Fruit fly (Drosophila melanogaster) whole organism, embryonic: ENCODE results near the gene CG12674.

ENCODE experiments used
- Abd-B ChIP-seq: fragments of 200-800 bp; sonication (Bioruptor generic); optimal IDR thresholded peaks from 2 replicates; lab custom pipeline; 2018; ENCODE audit warnings: missing biosample characterization, mild to moderate bottlenecking, missing genetic modification characterization, moderate library complexity
- Asciz ChIP-seq: fragments of 200-800 bp; sonication (Bioruptor generic); optimal IDR thresholded peaks from 2 replicates; lab custom pipeline; 2017; ENCODE audit warnings: missing biosample characterization, mild to moderate bottlenecking, missing genetic modification characterization, missing genetic modification reagents
- Atf6 ChIP-seq: fragments of 200-800 bp; sonication (Bioruptor generic); IDR thresholded peaks from 2 replicates; pipeline ENCODE4 v1.3.6; 2022; ENCODE audit warnings: missing biosample characterization, missing genetic modification characterization
- Bdp1 ChIP-seq: fragments of 200-800 bp; sonication (Bioruptor generic); optimal IDR thresholded peaks from 3 replicates; lab custom pipeline; 2016; ENCODE audit warnings: missing biosample characterization, missing genetic modification characterization
- CG10274 ChIP-seq: fragments of 200-800 bp; sonication (Bioruptor generic); optimal IDR thresholded peaks from 3 replicates; lab custom pipeline; 2017; ENCODE audit warnings: missing biosample characterization, mild to moderate bottlenecking, missing genetic modification characterization
- CG11247 ChIP-seq: fragments of 200-800 bp; sonication (Bioruptor generic); IDR thresholded peaks from 2 replicates; pipeline ENCODE4 v1.3.6; 2022; ENCODE audit warnings: missing biosample characterization, missing genetic modification characterization
- CG12104 ChIP-seq: fragments of 200-800 bp; sonication (Bioruptor generic); optimal IDR thresholded peaks from 3 replicates; lab custom pipeline; 2016; ENCODE audit warnings: missing biosample characterization, missing genetic modification characterization
- CG14965 ChIP-seq: fragments of 200-800 bp; sonication (Bioruptor generic); optimal IDR thresholded peaks from 2 replicates; lab custom pipeline; 2016; ENCODE audit warnings: missing biosample characterization, missing genetic modification characterization, borderline replicate concordance
- CG15011 ChIP-seq: fragments of 200-800 bp; sonication (Bioruptor generic); optimal IDR thresholded peaks from 3 replicates; lab custom pipeline; 2018; ENCODE audit warnings: missing biosample characterization, mild to moderate bottlenecking, missing genetic modification characterization
- CG15269 ChIP-seq: fragments of 200-800 bp; sonication (Bioruptor generic); optimal IDR thresholded peaks from 2 replicates; lab custom pipeline; 2018; ENCODE audit warnings: missing biosample characterization, mild to moderate bottlenecking, missing genetic modification characterization, moderate library complexity
- CG17912 ChIP-seq: fragments of 200-800 bp; sonication (Bioruptor generic); optimal IDR thresholded peaks from 2 replicates; lab custom pipeline; 2018; ENCODE audit warnings: missing biosample characterization, mild to moderate bottlenecking, missing genetic modification characterization
- CG18262 ChIP-seq: fragments of 200-800 bp; optimal IDR thresholded peaks from 3 replicates; lab custom pipeline; 2019; ENCODE audit warnings: missing biosample characterization, mild to moderate bottlenecking, missing genetic modification characterization, moderate library complexity
- CG18619 ChIP-seq: fragments of 200-800 bp; sonication (Bioruptor generic); optimal IDR thresholded peaks from 3 replicates; lab custom pipeline; 2017; ENCODE audit warnings: missing biosample characterization, mild to moderate bottlenecking, missing genetic modification characterization
- CG31441 ChIP-seq: fragments of 200-800 bp; sonication (Bioruptor generic); IDR thresholded peaks from 2 replicates; pipeline ENCODE4 v1.3.6; 2022; ENCODE audit warnings: missing biosample characterization, missing genetic modification characterization
- CG32532 ChIP-seq: fragments of 200-800 bp; sonication (Bioruptor generic); IDR thresholded peaks from 2 replicates; pipeline ENCODE4 v1.3.6; 2022; ENCODE audit warnings: missing biosample characterization, missing genetic modification characterization
- CG33213 ChIP-seq: fragments of 200-800 bp; sonication (Bioruptor generic); optimal IDR thresholded peaks from 3 replicates; lab custom pipeline; 2016; ENCODE audit warnings: missing biosample characterization, missing genetic modification characterization
- CG34224 ChIP-seq: fragments of 200-800 bp; sonication (Bioruptor generic); IDR thresholded peaks from 3 replicates; pipeline ENCODE4 v1.3.6; 2022; ENCODE audit warnings: missing biosample characterization, missing genetic modification characterization; ENCODE audit not compliant: partially characterized antibody
- CG42726 ChIP-seq: fragments of 200-800 bp; sonication (Bioruptor generic); IDR thresholded peaks from 2 replicates; pipeline ENCODE4 v1.3.6; 2022; ENCODE audit warnings: missing biosample characterization, missing genetic modification characterization; ENCODE audit not compliant: partially characterized antibody
- CG5245 ChIP-seq: fragments of 200-800 bp; sonication (Bioruptor generic); optimal IDR thresholded peaks from 3 replicates; lab custom pipeline; 2016; ENCODE audit warnings: missing biosample characterization, missing genetic modification characterization
- CG7357 ChIP-seq: fragments of 200-800 bp; sonication (Bioruptor generic); IDR thresholded peaks from 3 replicates; pipeline ENCODE4 v1.3.6; 2022; ENCODE audit warnings: missing biosample characterization, missing genetic modification characterization
- CG8388 ChIP-seq: fragments of 200-800 bp; sonication (Bioruptor generic); optimal IDR thresholded peaks from 2 replicates; lab custom pipeline; 2019; ENCODE audit warnings: missing biosample characterization, mild to moderate bottlenecking, missing genetic modification characterization, moderate library complexity
- CG9215 ChIP-seq: fragments of 200-800 bp; sonication (Bioruptor generic); IDR thresholded peaks from 2 replicates; pipeline ENCODE4 v1.3.6; 2022; ENCODE audit warnings: missing biosample characterization, missing genetic modification characterization
- Dip2 ChIP-seq: fragments of 200-800 bp; sonication (Bioruptor generic); IDR thresholded peaks from 2 replicates; pipeline ENCODE4 v1.3.6; 2022; ENCODE audit warnings: missing biosample characterization, missing genetic modification characterization
- Dip3 ChIP-seq: fragments of 200-800 bp; sonication (Bioruptor generic); optimal IDR thresholded peaks from 3 replicates; lab custom pipeline; 2016; ENCODE audit warnings: missing biosample characterization, missing genetic modification characterization
- Doc3 ChIP-seq: fragments of 200-800 bp; sonication (Bioruptor generic); IDR thresholded peaks from 3 replicates; pipeline ENCODE4 v1.3.6; 2022; ENCODE audit warnings: missing biosample characterization, missing genetic modification characterization; ENCODE audit not compliant: partially characterized antibody
- Dref ChIP-seq: fragments of 200-800 bp; sonication (Bioruptor generic); IDR thresholded peaks from 2 replicates; pipeline ENCODE4 v1.3.6; 2022; ENCODE audit warnings: missing biosample characterization, missing genetic modification characterization
- Fer3 ChIP-seq: fragments of 200-800 bp; sonication (Bioruptor generic); optimal IDR thresholded peaks from 2 replicates; lab custom pipeline; 2018; ENCODE audit warnings: missing biosample characterization, mild to moderate bottlenecking, missing genetic modification characterization, moderate library complexity
- HHEX ChIP-seq: fragments of 200-800 bp; sonication (Bioruptor generic); optimal IDR thresholded peaks from 3 replicates; lab custom pipeline; 2017; ENCODE audit warnings: missing biosample characterization, mild to moderate bottlenecking, missing genetic modification characterization, missing genetic modification reagents
- Lpt ChIP-seq: fragments of >200 bp; optimal IDR thresholded peaks from 2 replicates; lab custom pipeline; 2018; ENCODE audit warnings: missing biosample characterization, missing genetic modification characterization
- MESR4 ChIP-seq: fragments of 200-800 bp; sonication (Bioruptor generic); optimal IDR thresholded peaks from 2 replicates; lab custom pipeline; 2018; ENCODE audit warnings: missing biosample characterization, mild to moderate bottlenecking, missing genetic modification characterization, moderate library complexity
- Myb ChIP-seq: fragments of 200-800 bp; sonication (Bioruptor generic); optimal IDR thresholded peaks from 2 replicates; lab custom pipeline; 2016; ENCODE audit warnings: missing biosample characterization, missing genetic modification characterization
- NC2β ChIP-seq: fragments of 200-800 bp; sonication (Bioruptor generic); optimal IDR thresholded peaks from 2 replicates; lab custom pipeline; 2016; ENCODE audit warnings: missing biosample characterization, missing genetic modification characterization
- Ravus ChIP-seq: fragments of 200-800 bp; sonication (Bioruptor generic); IDR thresholded peaks from 2 replicates; pipeline ENCODE4 v1.3.6; 2022; ENCODE audit warnings: missing biosample characterization, missing genetic modification characterization
- Sin3A ChIP-seq: fragments of >200 bp; optimal IDR thresholded peaks from 2 replicates; lab custom pipeline; 2018
- aop ChIP-seq: fragments of 200-800 bp; sonication (Bioruptor generic); IDR thresholded peaks from 2 replicates; pipeline ENCODE4 v1.3.6; 2022; ENCODE audit warnings: missing biosample characterization, missing genetic modification characterization
- br ChIP-seq: fragments of >200 bp; optimal IDR thresholded peaks from 2 replicates; lab custom pipeline; 2017
- da ChIP-seq: fragments of 200-800 bp; sonication (Bioruptor generic); optimal IDR thresholded peaks from 2 replicates; lab custom pipeline; 2016; ENCODE audit warnings: missing biosample characterization, missing genetic modification characterization
- dmrt11E ChIP-seq: fragments of 200-800 bp; sonication (Bioruptor generic); optimal IDR thresholded peaks from 3 replicates; lab custom pipeline; 2018; ENCODE audit warnings: missing biosample characterization, mild to moderate bottlenecking, missing genetic modification characterization, moderate library complexity
- ems ChIP-seq: fragments of 200-800 bp; sonication (Bioruptor generic); optimal IDR thresholded peaks from 3 replicates; lab custom pipeline; 2016; ENCODE audit warnings: missing biosample characterization, missing genetic modification characterization
- eyg ChIP-seq: fragments of 200-800 bp; sonication (Bioruptor generic); optimal IDR thresholded peaks from 3 replicates; lab custom pipeline; 2016; ENCODE audit warnings: missing biosample characterization, missing genetic modification characterization
- fd102C ChIP-seq: fragments of 200-800 bp; sonication (Bioruptor generic); optimal IDR thresholded peaks from 2 replicates; lab custom pipeline; 2018; ENCODE audit warnings: missing biosample characterization, mild to moderate bottlenecking, missing genetic modification characterization, moderate library complexity
- gt ChIP-seq: fragments of 200-800 bp; sonication (Bioruptor generic); IDR thresholded peaks from 2 replicates; pipeline ENCODE4 v1.3.6; 2022; ENCODE audit warnings: missing biosample characterization, missing genetic modification characterization
- hbn ChIP-seq: fragments of 200-800 bp; sonication (Bioruptor generic); IDR thresholded peaks from 2 replicates; pipeline ENCODE4 v1.3.6; 2022; ENCODE audit warnings: missing biosample characterization, missing genetic modification characterization; ENCODE audit not compliant: partially characterized antibody
- klu ChIP-seq: fragments of 200-800 bp; sonication (Bioruptor generic); IDR thresholded peaks from 2 replicates; pipeline ENCODE4 v1.3.6; 2022; ENCODE audit warnings: missing biosample characterization, missing genetic modification characterization
- lmd ChIP-seq: fragments of 200-800 bp; sonication (Bioruptor generic); IDR thresholded peaks from 2 replicates; pipeline ENCODE4 v1.3.6; 2022; ENCODE audit warnings: missing biosample characterization, missing genetic modification characterization
- maf-S ChIP-seq: fragments of 200-800 bp; sonication (Bioruptor generic); optimal IDR thresholded peaks from 2 replicates; lab custom pipeline; 2016; ENCODE audit warnings: missing biosample characterization, missing genetic modification characterization
- prd ChIP-seq, 3 experiments: fragments of >200 bp in 2 of 3; fragments of 200-800 bp in 1 of 3; sonication (Bioruptor generic) in 1 of 3; optimal IDR thresholded peaks in 2 of 3; IDR thresholded peaks in 1 of 3; 2 replicates in 2 of 3; 3 replicates in 1 of 3; pipeline versions ENCODE4 v1.3.6 to Lab custom; 2017 to 2022; ENCODE audit warnings: missing biosample characterization in 1 of 3, missing genetic modification characterization in 1 of 3
- slbo ChIP-seq: fragments of 200-800 bp; sonication (Bioruptor generic); IDR thresholded peaks from 2 replicates; pipeline ENCODE4 v1.3.6; 2022; ENCODE audit warnings: missing biosample characterization, missing genetic modification characterization
- tio ChIP-seq: fragments of 200-800 bp; sonication (Bioruptor generic); optimal IDR thresholded peaks from 2 replicates; lab custom pipeline; 2017; ENCODE audit warnings: missing biosample characterization, missing genetic modification characterization, inconsistent platforms
- trem ChIP-seq: fragments of 200-800 bp; optimal IDR thresholded peaks from 3 replicates; lab custom pipeline; 2019; ENCODE audit warnings: missing biosample characterization, mild to moderate bottlenecking, missing genetic modification characterization, moderate library complexity

The CG12674 gene

dm6 chr2L:2054289-2054688, 25.4 kb upstream of the CG12674 start, which contains the start of gene Or22c:
TSS of gene Or22c (plus strand) at chr2L:2054589.
- TF ChIP-seq CG42726 (GFP tag; lab: Robert Waterston, UW) (no peak), ems (GFP tag; lab: Kevin White, UChicago) (no peak), Bdp1 (GFP tag; lab: Kevin White, UChicago) (no peak), trem (tag; lab: Kevin White, UChicago) (no peak), CG33213 (no peak), Dip3 (GFP tag; lab: Kevin White, UChicago) (no peak), Dip2 (GFP tag; lab: Robert Waterston, UW) (no peak), Lpt (GFP tag; lab: Kevin White, UChicago) (no peak), Myb (GFP tag; lab: Kevin White, UChicago) (no peak), CG17912 (GFP tag; lab: Kevin White, UChicago) (no peak), CG18262 (no peak), br (lab: Kevin White, UChicago) (no peak), gt (GFP tag; lab: Robert Waterston, UW) (no peak), Dref (no peak), eyg (GFP tag; lab: Kevin White, UChicago) (no peak), fd102C (GFP tag; lab: Kevin White, UChicago) (no peak)

- TF ChIP-seq CG12104 (GFP tag; lab: Kevin White, UChicago) (no peak), CG34224 (GFP tag; lab: Robert Waterston, UW) (no peak), klu (no peak), HHEX (GFP tag; lab: Kevin White, UChicago) (no peak), prd (optimal IDR thresholded peaks at IDR 0.05; lab: Kevin White, UChicago) (no peak), prd (GFP tag; IDR thresholded peaks at IDR 0.05; lab: Robert Waterston, UW) (peak; percentile 28; the same call in 1 of the 3 replicates), MESR4 (no peak), CG31441 (GFP tag; lab: Robert Waterston, UW) (no peak), slbo (GFP tag; lab: Robert Waterston, UW) (0 out of 2 replicates have a peak, but pooled peaks have one; percentile 11), Fer3 (no peak), hbn (GFP tag; lab: Robert Waterston, UW) (no peak), Sin3A (no peak), dmrt11E (tag; lab: Kevin White, UChicago) (no peak), maf-S (GFP tag; lab: Kevin White, UChicago) (no peak), CG10274 (GFP tag; lab: Kevin White, UChicago) (no peak), Atf6 (GFP tag; lab: Robert Waterston, UW) (no peak), CG11247 (GFP tag; lab: Robert Waterston, UW) (no peak)
These were observed 6.7 kb upstream of the CG12674 start for dm6 chr2L:2072970-2073369.

dm6 chr2L:2084349-2084748, 4.6 kb downstream of the CG12674 start:
- TF ChIP-seq CG9215, result 0 out of 2 replicates have a peak, but pooled peaks have one; percentile 10
- no peak for TF ChIP-seq CG15011 (GFP tag; lab: Kevin White, UChicago)
- TF ChIP-seq CG32532, result peak; percentile 51; the same call in 1 of the 2 replicates
- TF ChIP-seq CG5245, result no peak
- TF ChIP-seq CG8388 (GFP tag; lab: Kevin White, UChicago), result no peak
- TF ChIP-seq Asciz (GFP tag; lab: Kevin White, UChicago), result no peak
- TF ChIP-seq Abd-B (GFP tag; lab: Kevin White, UChicago), result no peak
- no peak for TF ChIP-seq NC2β
- TF ChIP-seq tio, result no peak
- TF ChIP-seq CG14965, result no peak
- no peak for TF ChIP-seq Ravus (GFP tag; lab: Robert Waterston, UW)
- TF ChIP-seq CG18619 (GFP tag; lab: Kevin White, UChicago), result no peak
- peak; percentile 3 for TF ChIP-seq CG15269 (tag; lab: Kevin White, UChicago)
- TF ChIP-seq Dip3 (GFP tag; lab: Kevin White, UChicago), result no peak
- no peak for TF ChIP-seq Doc3 (GFP tag; lab: Robert Waterston, UW)
- TF ChIP-seq da, result no peak
- TF ChIP-seq CG7357 (GFP tag; lab: Robert Waterston, UW), result no peak
- TF ChIP-seq lmd (GFP tag; lab: Robert Waterston, UW), result 0 out of 2 replicates have a peak, but pooled peaks have one; percentile 22
- TF ChIP-seq aop (GFP tag; lab: Robert Waterston, UW), result no peak
